Worm (Caenorhabditis elegans) whole organism, L4 larva: ENCODE measurements around the gene Y116A8A.7.
A peak's percentile ranks its signal among the peaks of the same experiment; 100 is the strongest.

ENCODE experiments used
- F26F4.8 ChIP-seq: fragments of 200-800 bp; sonication (Bioruptor generic); conservative IDR thresholded peaks from 2 replicates; pipeline ENCODE4 v1.3.6; 2022; ENCODE audit warnings: missing genetic modification characterization, missing compliant biosample characterization
- F44E2.7 ChIP-seq: fragments of 200-800 bp; sonication (Bioruptor generic); IDR thresholded peaks from 2 replicates; pipeline ENCODE4 v2.1.2; 2022; ENCODE audit warnings: missing genetic modification characterization, missing compliant biosample characterization
- Y48G9A.11 ChIP-seq: fragments of 200-800 bp; sonication (Bioruptor generic); IDR thresholded peaks from 2 replicates; pipeline ENCODE4 v1.3.6; 2022; ENCODE audit warnings: missing genetic modification reagents, missing genetic modification characterization, missing compliant biosample characterization
- Y5F2A.4 ChIP-seq: fragments of 200-800 bp; sonication (Bioruptor generic); optimal IDR thresholded peaks from 2 replicates; lab custom pipeline; 2018; ENCODE audit warnings: mild to moderate bottlenecking, missing genetic modification characterization, missing compliant biosample characterization
- ama-1 ChIP-seq: fragments of 150-350 bp; optimal IDR thresholded peaks from 2 replicates; lab custom pipeline; 2014; ENCODE audit warnings: inconsistent platforms, mixed read lengths
- arid-1 ChIP-seq: fragments of 200-800 bp; sonication (Bioruptor generic); conservative IDR thresholded peaks from 2 replicates; pipeline ENCODE4 v1.3.6; 2022; ENCODE audit warnings: missing genetic modification reagents, missing genetic modification characterization, missing compliant biosample characterization
- attf-4 ChIP-seq: sonication (generic microtip); optimal IDR thresholded peaks from 3 replicates; lab custom pipeline; 2017; ENCODE audit warnings: missing biosample characterization, missing genetic modification characterization
- ceh-20 ChIP-seq: fragments of 200-800 bp; sonication (Bioruptor generic); IDR thresholded peaks from 2 replicates; pipeline ENCODE4 v1.3.6; 2022; ENCODE audit warnings: missing genetic modification reagents, missing genetic modification characterization, missing compliant biosample characterization
- ces-1 ChIP-seq: fragments of 150-350 bp; sonication (generic microtip); optimal IDR thresholded peaks from 4 replicates; lab custom pipeline; 2014; ENCODE audit warnings: missing biosample characterization, missing genetic modification reagents, missing genetic modification characterization
- daf-12 ChIP-seq: fragments of 150-350 bp; optimal IDR thresholded peaks from 2 replicates; lab custom pipeline; 2014; ENCODE audit warnings: missing biosample characterization, missing genetic modification reagents, missing genetic modification characterization
- daf-16 ChIP-seq, 3 experiments: sonication (generic microtip); optimal IDR thresholded peaks; 2 replicates each; lab custom pipeline; 2016 to 2017; ENCODE audit warnings: missing genetic modification characterization in 3 of 3, missing genetic modification reagents in 3 of 3, mild to moderate bottlenecking in 2 of 3, missing compliant biosample characterization in 2 of 3, missing biosample characterization in 1 of 3, moderate library complexity in 1 of 3
- daf-19 ChIP-seq: fragments of 200-800 bp; sonication (Bioruptor generic); conservative IDR thresholded peaks from 2 replicates; pipeline ENCODE4 v1.3.6; 2022; ENCODE audit warnings: missing genetic modification characterization, missing compliant biosample characterization
- daf-8 ChIP-seq: fragments of 200-800 bp; sonication (Bioruptor generic); IDR thresholded peaks from 2 replicates; pipeline ENCODE4 v1.3.6; 2022; ENCODE audit warnings: missing genetic modification characterization, missing compliant biosample characterization
- dmd-9 ChIP-seq: fragments of 200-800 bp; sonication (Bioruptor generic); IDR thresholded peaks from 2 replicates; pipeline ENCODE4 v1.3.6; 2022; ENCODE audit warnings: missing genetic modification reagents, missing genetic modification characterization, missing compliant biosample characterization
- dpl-1 ChIP-seq: fragments of 150-350 bp; optimal IDR thresholded peaks from 2 replicates; lab custom pipeline; 2014; ENCODE audit warnings: missing biosample characterization, missing genetic modification reagents, missing genetic modification characterization
- egl-43 ChIP-seq: fragments of 200-800 bp; sonication (Bioruptor generic); IDR thresholded peaks from 2 replicates; pipeline ENCODE4 v1.3.6; 2022; ENCODE audit warnings: missing genetic modification reagents, missing genetic modification characterization, missing compliant biosample characterization
- fkh-10 ChIP-seq: fragments of 150-350 bp; optimal IDR thresholded peaks from 2 replicates; lab custom pipeline; 2014; ENCODE audit warnings: missing biosample characterization, missing genetic modification reagents, missing genetic modification characterization
- hif-1 ChIP-seq, 2 experiments: sonication (generic microtip); optimal IDR thresholded peaks; 2 replicates each; lab custom pipeline; 2016 to 2017; ENCODE audit warnings: missing compliant biosample characterization in 2 of 2, missing genetic modification characterization in 2 of 2, missing genetic modification reagents in 2 of 2, missing genotype in 2 of 2, mild to moderate bottlenecking in 1 of 2
- hlh-11 ChIP-seq: fragments of 200-800 bp; sonication (Bioruptor generic); optimal IDR thresholded peaks from 2 replicates; lab custom pipeline; 2018; ENCODE audit warnings: mild to moderate bottlenecking, missing genetic modification characterization, missing compliant biosample characterization
- hlh-30 ChIP-seq: sonication (generic microtip); optimal IDR thresholded peaks from 2 replicates; lab custom pipeline; 2017; ENCODE audit warnings: antibody characterized with exemption, mild to moderate bottlenecking, missing genetic modification characterization, missing compliant biosample characterization; ENCODE audit not compliant: insufficient read depth
- lim-7 ChIP-seq: fragments of 200-800 bp; sonication (Bioruptor generic); IDR thresholded peaks from 2 replicates; pipeline ENCODE4 v1.3.6; 2022; ENCODE audit warnings: missing genetic modification characterization, missing compliant biosample characterization
- lin-13 ChIP-seq: fragments of 150-350 bp; optimal IDR thresholded peaks from 2 replicates; lab custom pipeline; 2014; ENCODE audit warnings: missing biosample characterization, missing genetic modification reagents, missing genetic modification characterization
- lin-38 ChIP-seq: fragments of 200-800 bp; sonication (Bioruptor generic); IDR thresholded peaks from 2 replicates; pipeline ENCODE4 v1.3.6; 2022; ENCODE audit warnings: missing genetic modification reagents, missing genetic modification characterization, missing compliant biosample characterization
- lin-39 ChIP-seq: fragments of 150-350 bp; optimal IDR thresholded peaks from 2 replicates; lab custom pipeline; 2014; ENCODE audit warnings: missing biosample characterization, missing genetic modification reagents, missing genetic modification characterization
- lir-3 ChIP-seq: sonication (generic microtip); optimal IDR thresholded peaks from 2 replicates; lab custom pipeline; 2016; ENCODE audit warnings: mild to moderate bottlenecking, missing genetic modification characterization, missing compliant biosample characterization
- madf-5 ChIP-seq, 2 experiments: fragments of 200-800 bp; sonication (Bioruptor generic); IDR thresholded peaks; 2 replicates each; pipeline ENCODE4 v1.3.6; 2022; ENCODE audit warnings: missing compliant biosample characterization in 2 of 2, missing genetic modification characterization in 2 of 2
- madf-9 ChIP-seq: fragments of 200-800 bp; sonication (Bioruptor generic); conservative IDR thresholded peaks from 2 replicates; pipeline ENCODE4 v1.3.6; 2022; ENCODE audit warnings: missing genetic modification reagents, missing genetic modification characterization, missing compliant biosample characterization
- mep-1 ChIP-seq: fragments of 150-350 bp; sonication (generic microtip); optimal IDR thresholded peaks from 3 replicates; lab custom pipeline; 2014; ENCODE audit warnings: missing biosample characterization, missing genetic modification characterization
- mxl-2 ChIP-seq: fragments of 200-800 bp; sonication (Bioruptor generic); conservative IDR thresholded peaks from 2 replicates; pipeline ENCODE4 v1.3.6; 2022; ENCODE audit warnings: missing genetic modification reagents, missing genetic modification characterization, missing compliant biosample characterization
- mxl-3 ChIP-seq: fragments of 200-800 bp; sonication (Bioruptor generic); optimal IDR thresholded peaks from 2 replicates; lab custom pipeline; 2018; ENCODE audit warnings: mild to moderate bottlenecking, missing genetic modification characterization, missing compliant biosample characterization
- nhr-10 ChIP-seq: fragments of 150-350 bp; optimal IDR thresholded peaks from 2 replicates; lab custom pipeline; 2014; ENCODE audit warnings: missing biosample characterization, missing genetic modification characterization
- nhr-102 ChIP-seq: sonication (generic microtip); optimal IDR thresholded peaks from 2 replicates; lab custom pipeline; 2016; ENCODE audit warnings: mild to moderate bottlenecking, missing genetic modification characterization, moderate library complexity, missing compliant biosample characterization
- nhr-111 ChIP-seq: fragments of 200-800 bp; sonication (Bioruptor generic); optimal IDR thresholded peaks from 2 replicates; lab custom pipeline; 2018; ENCODE audit warnings: mild to moderate bottlenecking, missing genetic modification characterization, missing compliant biosample characterization
- nhr-237 ChIP-seq: sonication (generic microtip); optimal IDR thresholded peaks from 2 replicates; lab custom pipeline; 2017; ENCODE audit warnings: missing biosample characterization, missing genetic modification characterization
- nhr-28 ChIP-seq: fragments of 150-350 bp; optimal IDR thresholded peaks from 2 replicates; lab custom pipeline; 2014; ENCODE audit warnings: missing biosample characterization, missing genetic modification characterization
- nhr-42 ChIP-seq: fragments of 200-800 bp; sonication (Bioruptor generic); IDR thresholded peaks from 2 replicates; pipeline ENCODE4 v1.3.6; 2022; ENCODE audit warnings: missing genetic modification characterization, missing compliant biosample characterization
- nhr-48 ChIP-seq: sonication (generic microtip); optimal IDR thresholded peaks from 2 replicates; lab custom pipeline; 2016; ENCODE audit warnings: mild to moderate bottlenecking, missing genetic modification characterization, missing compliant biosample characterization
- nhr-76 ChIP-seq: fragments of 150-350 bp; optimal IDR thresholded peaks from 2 replicates; lab custom pipeline; 2014; ENCODE audit warnings: missing biosample characterization, missing genetic modification characterization
- php-3 ChIP-seq: fragments of 200-800 bp; sonication (Bioruptor generic); IDR thresholded peaks from 2 replicates; pipeline ENCODE4 v1.3.6; 2022; ENCODE audit warnings: missing genetic modification reagents, missing genetic modification characterization, missing compliant biosample characterization
- sdz-12 ChIP-seq: fragments of 200-800 bp; sonication (Bioruptor generic); optimal IDR thresholded peaks from 2 replicates; lab custom pipeline; 2018; ENCODE audit warnings: mild to moderate bottlenecking, missing genetic modification characterization, missing compliant biosample characterization
- set-16 ChIP-seq: fragments of 200-800 bp; sonication (Bioruptor generic); IDR thresholded peaks from 2 replicates; pipeline ENCODE4 v1.3.6; 2022; ENCODE audit warnings: missing genetic modification reagents, missing genetic modification characterization, missing compliant biosample characterization
- snpc-1.2 ChIP-seq: fragments of 200-800 bp; sonication (Bioruptor generic); IDR thresholded peaks from 2 replicates; pipeline ENCODE4 v1.3.6; 2022; ENCODE audit warnings: missing genetic modification reagents, missing genetic modification characterization, missing compliant biosample characterization
- snpc-4 ChIP-seq: fragments of 150-350 bp; optimal IDR thresholded peaks from 2 replicates; lab custom pipeline; 2014; ENCODE audit warnings: missing biosample characterization, missing genetic modification characterization
- spr-1 ChIP-seq: sonication (generic microtip); optimal IDR thresholded peaks from 2 replicates; lab custom pipeline; 2016; ENCODE audit warnings: mild to moderate bottlenecking, missing genetic modification characterization, missing compliant biosample characterization
- tag-97 ChIP-seq: fragments of 200-800 bp; sonication (Bioruptor generic); IDR thresholded peaks from 2 replicates; pipeline ENCODE4 v1.3.6; 2022; ENCODE audit warnings: missing genetic modification characterization, missing compliant biosample characterization
- unc-62 ChIP-seq, 3 experiments: fragments of 150-350 bp in 1 of 3; sonication (generic microtip); optimal IDR thresholded peaks in 2 of 3; peaks in 1 of 3; 1 replicate in 1 of 3; 2 replicates in 2 of 3; lab custom pipeline; 2014 to 2017; ENCODE audit warnings: missing biosample characterization in 3 of 3, missing genetic modification characterization in 3 of 3, missing genetic modification reagents in 3 of 3, missing genotype in 1 of 3
- zfp-3 ChIP-seq: fragments of 200-800 bp; sonication (Bioruptor generic); conservative IDR thresholded peaks from 2 replicates; pipeline ENCODE4 v1.3.6; 2022; ENCODE audit warnings: missing genetic modification reagents, missing genetic modification characterization, missing compliant biosample characterization
- zip-11 ChIP-seq: fragments of 200-800 bp; sonication (Bioruptor generic); IDR thresholded peaks from 2 replicates; pipeline ENCODE4 v1.3.6; 2022; ENCODE audit warnings: missing genetic modification characterization, missing compliant biosample characterization
- ztf-11 ChIP-seq: fragments of 150-350 bp; optimal IDR thresholded peaks from 2 replicates; lab custom pipeline; 2014; ENCODE audit warnings: missing biosample characterization, missing genetic modification characterization

The Y116A8A.7 gene

ce11 chrIV:16860702-16861101 lies 30.7 kb downstream of the Y116A8A.7 start:
- peak; percentile 63 for TF ChIP-seq set-16 (GFP tag; lab: Robert Waterston, UW)
- TF ChIP-seq ztf-11 (tag; lab: Kevin White, UChicago) = no peak
- TF ChIP-seq nhr-76 (tag; lab: Kevin White, UChicago) = no peak
- TF ChIP-seq snpc-1.2 = peak; percentile 31; the same call in 1 of the 2 replicates
- no peak for TF ChIP-seq nhr-237 (tag; lab: Kevin White, UChicago)

- no peak for TF ChIP-seq snpc-4
- TF ChIP-seq lim-7 (GFP tag; lab: Robert Waterston, UW) = no peak
- no peak for TF ChIP-seq nhr-10
- peak; percentile 1 for TF ChIP-seq lin-13 (GFP tag; lab: Kevin White, UChicago)
- TF ChIP-seq spr-1 (tag; lab: Kevin White, UChicago) = no peak
- TF ChIP-seq lin-39 = no peak
- TF ChIP-seq egl-43 (GFP tag; lab: Robert Waterston, UW) = no peak
- TF ChIP-seq hlh-11 (tag; lab: Kevin White, UChicago) = peak; percentile 5
- no peak for TF ChIP-seq daf-19 (GFP tag; lab: Robert Waterston, UW)
- TF ChIP-seq Y5F2A.4 = no peak
- TF ChIP-seq fkh-10 = no peak
- TF ChIP-seq nhr-48 (tag; lab: Kevin White, UChicago) = no peak
- TF ChIP-seq nhr-111 (GFP tag; lab: Kevin White, UChicago) = no peak
- peak; percentile 60; the same call in 1 of the 2 replicates for TF ChIP-seq snpc-1.2
- TF ChIP-seq hlh-30 (tag; lab: Kevin White, UChicago) = peak; percentile 7
- TF ChIP-seq unc-62 (GFP tag; optimal IDR thresholded peaks at IDR 0.05 in 1 of 2; lab: Kevin White, UChicago) = no peak
- no peak for TF ChIP-seq unc-62 (tag; optimal IDR thresholded peaks at IDR 0.05; lab: Kevin White, UChicago)
- no peak for TF ChIP-seq madf-9 (GFP tag; lab: Robert Waterston, UW)
- no peak for TF ChIP-seq ceh-20 (GFP tag; lab: Robert Waterston, UW)
- TF ChIP-seq tag-97 (GFP tag; lab: Robert Waterston, UW) = no peak
- peak; percentile 55 for TF ChIP-seq dpl-1 (GFP tag; lab: Kevin White, UChicago)
- TF ChIP-seq attf-4 = no peak
- no peak for TF ChIP-seq mxl-2
- TF ChIP-seq php-3 (GFP tag; lab: Robert Waterston, UW) = no peak
- TF ChIP-seq daf-8 (GFP tag; lab: Robert Waterston, UW) = no peak
- no peak for TF ChIP-seq lir-3 (tag; lab: Kevin White, UChicago)
- TF ChIP-seq nhr-28 = no peak
- TF ChIP-seq daf-16 (GFP tag; optimal IDR thresholded peaks at IDR 0.05; lab: Kevin White, UChicago) = peak in 1 of 2 experiments; percentile 2
- TF ChIP-seq daf-16 (tag; optimal IDR thresholded peaks at IDR 0.05; lab: Kevin White, UChicago) = peak; percentile 52
- no peak for TF ChIP-seq ces-1 (GFP tag; lab: Kevin White, UChicago)
- peak; percentile 63 for TF ChIP-seq lin-38
- TF ChIP-seq madf-5 (GFP tag; IDR thresholded peaks at IDR 0.05; lab: Robert Waterston, UW) = no peak
- peak in 1 of 2 experiments; percentile 43 for TF ChIP-seq hif-1 (tag; optimal IDR thresholded peaks at IDR 0.05; lab: Kevin White, UChicago)
- TF ChIP-seq nhr-42 (GFP tag; lab: Robert Waterston, UW) = no peak
- TF ChIP-seq F26F4.8 (GFP tag; lab: Robert Waterston, UW) = no peak
- TF ChIP-seq set-16 (GFP tag; lab: Robert Waterston, UW) = no peak
- no peak for TF ChIP-seq sdz-12 (GFP tag; lab: Kevin White, UChicago)
- no peak for TF ChIP-seq arid-1
- TF ChIP-seq dmd-9 (GFP tag; lab: Robert Waterston, UW) = no peak
- no peak for TF ChIP-seq F44E2.7 (GFP tag; lab: Robert Waterston, UW)
- TF ChIP-seq ama-1 (lab: Kevin White, UChicago) = peak; percentile 11
- TF ChIP-seq mep-1 (tag; lab: Kevin White, UChicago) = peak; percentile 70
- TF ChIP-seq zip-11 (GFP tag; lab: Robert Waterston, UW) = no peak
- TF ChIP-seq Y48G9A.11 (GFP tag; lab: Robert Waterston, UW) = no peak
- no peak for TF ChIP-seq daf-12 (tag; lab: Kevin White, UChicago)
- no peak for TF ChIP-seq nhr-102 (tag; lab: Kevin White, UChicago)
- no peak for TF ChIP-seq zfp-3
- no peak for TF ChIP-seq mxl-3 (GFP tag; lab: Kevin White, UChicago)
These were observed 33.5 kb downstream of the Y116A8A.7 start, which contains the start of the genes mel-46 and lsy-13 for ce11 chrIV:16863431-16863895. Gene mel-46, minus strand, starts transcription at chrIV:16863481. Gene lsy-13, plus strand, starts transcription at chrIV:16863870.
